Fruit fly (Drosophila melanogaster) S2 (cell line): ENCODE results near the gene CG9040.
A peak's percentile ranks its signal among the peaks of the same experiment; 100 is the strongest.

Experiments
- CG8478 ChIP-seq: fragments of >200 bp; optimal IDR thresholded peaks from 2 replicates; lab custom pipeline; 2018
- CTCF ChIP-seq, 2 experiments: fragments of >200 bp; optimal IDR thresholded peaks; 2 replicates each; lab custom pipeline; 2018

CG9040 gene

dm6 chr3L:13986330-13986729 is 1.3 kb upstream of the CG9040 start, which contains the start of gene CG17362:
Gene CG17362 (plus strand): TSS chr3L:13986620.
- no peak for TF ChIP-seq CG8478

- no peak for TF ChIP-seq CTCF (optimal IDR thresholded peaks at IDR 0.05; lab: Kevin White, UChicago)
These were observed 3.6 kb downstream of the CG9040 start for dm6 chr3L:13991314-13991713.

- TF ChIP-seq CG8478: no peak
- TF ChIP-seq CTCF (optimal IDR thresholded peaks at IDR 0.05; lab: Kevin White, UChicago): no peak
These were observed 5.6 kb downstream of the CG9040 start, which contains the start of gene CG17364 for dm6 chr3L:13993233-13993741. Gene CG17364 (minus strand): TSS chr3L:13993400.

- TF ChIP-seq CG8478 (no peak), CTCF (optimal IDR thresholded peaks at IDR 0.05; lab: Kevin White, UChicago) (no peak)
These were observed 6.4 kb downstream of the CG9040 start, which contains the start of gene CtsK1 for dm6 chr3L:13993742-13994719. Gene CtsK1 (plus strand): TSS chr3L:13994231.

dm6 chr3L:13996437-13996836 is 8.8 kb downstream of the CG9040 start:
- TF ChIP-seq CTCF (optimal IDR thresholded peaks at IDR 0.05; lab: Kevin White, UChicago) (no peak), CG8478 (no peak)

- no peak for TF ChIP-seq CG8478
- TF ChIP-seq CTCF (optimal IDR thresholded peaks at IDR 0.05; lab: Kevin White, UChicago): no peak
These were observed 9.3 kb downstream of the CG9040 start, which contains the start of gene CG17361 for dm6 chr3L:13996992-13997391. Gene CG17361 (plus strand): TSS chr3L:13997191.

- TF ChIP-seq CTCF (optimal IDR thresholded peaks at IDR 0.05; lab: Kevin White, UChicago): no peak
- no peak for TF ChIP-seq CG8478
These were observed 11.5 kb downstream of the CG9040 start, which contains the start of gene CG17359 for dm6 chr3L:13999204-13999603. Gene CG17359 (minus strand): TSS chr3L:13999251.

- TF ChIP-seq CTCF (optimal IDR thresholded peaks at IDR 0.05; lab: Kevin White, UChicago) (no peak), CG8478 (no peak)
These were observed 14.2 kb downstream of the CG9040 start, which contains the start of the genes Nprl3 and upSET for dm6 chr3L:14001658-14002523. Gene Nprl3 (minus strand): TSS chr3L:14001880. Gene upSET (plus strand): TSS chr3L:14002127.

dm6 chr3L:14002524-14003135 is 15.0 kb downstream of the CG9040 start:
- TF ChIP-seq CG8478 (no peak), CTCF (optimal IDR thresholded peaks at IDR 0.05; lab: Kevin White, UChicago) (peak in 1 of 2 experiments; percentile 4)

dm6 chr3L:14003297-14004040 is 15.8 kb downstream of the CG9040 start:
- TF ChIP-seq CTCF (optimal IDR thresholded peaks at IDR 0.05; lab: Kevin White, UChicago) (no peak), CG8478 (no peak)

dm6 chr3L:14004041-14004407 is 16.3 kb downstream of the CG9040 start:
- TF ChIP-seq CG8478: no peak
- TF ChIP-seq CTCF (optimal IDR thresholded peaks at IDR 0.05; lab: Kevin White, UChicago): no peak

dm6 chr3L:14004963-14005458 is 17.3 kb downstream of the CG9040 start:
- TF ChIP-seq CTCF (optimal IDR thresholded peaks at IDR 0.05; lab: Kevin White, UChicago) (no peak), CG8478 (no peak)

- TF ChIP-seq CTCF (optimal IDR thresholded peaks at IDR 0.05; lab: Kevin White, UChicago): no peak
- TF ChIP-seq CG8478: no peak
These were observed 18.1 kb downstream of the CG9040 start for dm6 chr3L:14005627-14006287.
